Fruit fly (Drosophila melanogaster) S2 (cell line): Measurements from ENCODE around the gene Rh5.

Experiments
- CG8478 ChIP-seq: fragments of >200 bp; optimal IDR thresholded peaks from 2 replicates; lab custom pipeline; 2018
- CTCF ChIP-seq, 2 experiments: fragments of >200 bp; optimal IDR thresholded peaks; 2 replicates each; lab custom pipeline; 2018

Rh5 gene

dm6 chr2L:12007853-12008252 lies at the start of gene Rh5:
Gene Rh5, plus strand, starts transcription at chr2L:12008153.
- TF ChIP-seq CTCF (optimal IDR thresholded peaks at IDR 0.05; lab: Kevin White, UChicago) = no peak
- TF ChIP-seq CG8478 = no peak

- TF ChIP-seq CG8478 = no peak
- no peak for TF ChIP-seq CTCF (optimal IDR thresholded peaks at IDR 0.05; lab: Kevin White, UChicago)
Measured at dm6 chr2L:11958729-11959128, 49.2 kb upstream of the Rh5 start.

dm6 chr2L:11960909-11961308 lies 47.0 kb upstream of the Rh5 start:
- TF ChIP-seq CTCF (optimal IDR thresholded peaks at IDR 0.05; lab: Kevin White, UChicago) (no peak), CG8478 (no peak)

dm6 chr2L:11963422-11964322 lies 44.3 kb upstream of the Rh5 start:
- TF ChIP-seq CG8478 (no peak), CTCF (optimal IDR thresholded peaks at IDR 0.05; lab: Kevin White, UChicago) (no peak)

dm6 chr2L:11965610-11966594 lies 42.1 kb upstream of the Rh5 start:
- TF ChIP-seq CTCF (optimal IDR thresholded peaks at IDR 0.05; lab: Kevin White, UChicago) = no peak
- no peak for TF ChIP-seq CG8478

dm6 chr2L:11968581-11969272 lies 39.2 kb upstream of the Rh5 start:
- no peak for TF ChIP-seq CG8478
- TF ChIP-seq CTCF (optimal IDR thresholded peaks at IDR 0.05; lab: Kevin White, UChicago) = no peak

dm6 chr2L:11969424-11969823 lies 38.5 kb upstream of the Rh5 start:
- no peak for TF ChIP-seq CG8478
- TF ChIP-seq CTCF (optimal IDR thresholded peaks at IDR 0.05; lab: Kevin White, UChicago) = no peak

- TF ChIP-seq CTCF (optimal IDR thresholded peaks at IDR 0.05; lab: Kevin White, UChicago) (no peak), CG8478 (no peak)
Measured at dm6 chr2L:11970343-11970742, 37.6 kb upstream of the Rh5 start.

dm6 chr2L:11970853-11971397 lies 37.0 kb upstream of the Rh5 start:
- TF ChIP-seq CG8478 (no peak), CTCF (optimal IDR thresholded peaks at IDR 0.05; lab: Kevin White, UChicago) (no peak)

dm6 chr2L:11973145-11973738 lies 34.7 kb upstream of the Rh5 start:
- no peak for TF ChIP-seq CTCF (optimal IDR thresholded peaks at IDR 0.05; lab: Kevin White, UChicago)
- TF ChIP-seq CG8478 = no peak

- TF ChIP-seq CG8478 (no peak), CTCF (optimal IDR thresholded peaks at IDR 0.05; lab: Kevin White, UChicago) (no peak)
Measured at dm6 chr2L:11976955-11977354, 31.0 kb upstream of the Rh5 start.

dm6 chr2L:11977721-11978120 lies 30.2 kb upstream of the Rh5 start:
- TF ChIP-seq CG8478 (no peak), CTCF (optimal IDR thresholded peaks at IDR 0.05; lab: Kevin White, UChicago) (no peak)

dm6 chr2L:11980075-11980474 lies 27.9 kb upstream of the Rh5 start:
- no peak for TF ChIP-seq CTCF (optimal IDR thresholded peaks at IDR 0.05; lab: Kevin White, UChicago)
- no peak for TF ChIP-seq CG8478

- TF ChIP-seq CG8478 = no peak
- no peak for TF ChIP-seq CTCF (optimal IDR thresholded peaks at IDR 0.05; lab: Kevin White, UChicago)
Measured at dm6 chr2L:11981210-11981609, 26.7 kb upstream of the Rh5 start, which contains the start of gene CG16965. Gene CG16965, plus strand, starts transcription at chr2L:11981591.
